Fruit fly (Drosophila melanogaster) whole organism, embryonic: ENCODE data around the gene vir-1.
A peak's percentile ranks its signal among the peaks of the same experiment; 100 is the strongest.

Experiments
- Aef1 ChIP-seq: fragments of 200-800 bp; sonication (Bioruptor generic); IDR thresholded peaks from 3 replicates; pipeline ENCODE4 v1.3.6; 2022; ENCODE audit warnings: missing biosample characterization, missing genetic modification characterization
- Blimp-1 ChIP-seq: fragments of 200-800 bp; sonication (Bioruptor generic); optimal IDR thresholded peaks from 3 replicates; lab custom pipeline; 2018; ENCODE audit warnings: missing biosample characterization, missing genetic modification characterization, mild to moderate bottlenecking, moderate library complexity, missing genetic modification reagents
- CG10209 ChIP-seq: fragments of 200-800 bp; sonication (Bioruptor generic); optimal IDR thresholded peaks from 3 replicates; lab custom pipeline; 2017; ENCODE audit warnings: missing biosample characterization, mild to moderate bottlenecking, missing genetic modification characterization, missing genetic modification reagents
- CG10543 ChIP-seq: fragments of 200-800 bp; sonication (Bioruptor generic); optimal IDR thresholded peaks from 3 replicates; lab custom pipeline; 2017; ENCODE audit warnings: missing biosample characterization, mild to moderate bottlenecking, missing genetic modification characterization, moderate library complexity
- CG10959 ChIP-seq: fragments of 200-800 bp; sonication (Bioruptor generic); IDR thresholded peaks from 2 replicates; pipeline ENCODE4 v1.3.6; 2022; ENCODE audit warnings: missing biosample characterization, missing genetic modification characterization
- CG13123 ChIP-seq: fragments of 200-800 bp; sonication (Bioruptor generic); optimal IDR thresholded peaks from 2 replicates; lab custom pipeline; 2016; ENCODE audit warnings: missing biosample characterization, missing genetic modification characterization
- CG15696 ChIP-seq: fragments of 200-800 bp; sonication (Bioruptor generic); optimal IDR thresholded peaks from 2 replicates; lab custom pipeline; 2019; ENCODE audit warnings: missing biosample characterization, mild to moderate bottlenecking, missing genetic modification characterization, moderate library complexity
- CG17328 ChIP-seq: fragments of 200-800 bp; sonication (Bioruptor generic); IDR thresholded peaks from 2 replicates; pipeline ENCODE4 v1.3.6; 2022; ENCODE audit warnings: missing biosample characterization, missing genetic modification characterization
- CG17802 ChIP-seq: fragments of 200-800 bp; sonication (Bioruptor generic); optimal IDR thresholded peaks from 2 replicates; lab custom pipeline; 2018; ENCODE audit warnings: missing biosample characterization, mild to moderate bottlenecking, missing genetic modification characterization, moderate library complexity
- CG17829 ChIP-seq: fragments of 200-800 bp; optimal IDR thresholded peaks from 2 replicates; lab custom pipeline; 2019; ENCODE audit warnings: missing biosample characterization, mild to moderate bottlenecking, missing genetic modification characterization, moderate library complexity
- CG17912 ChIP-seq: fragments of 200-800 bp; sonication (Bioruptor generic); optimal IDR thresholded peaks from 2 replicates; lab custom pipeline; 2018; ENCODE audit warnings: missing biosample characterization, mild to moderate bottlenecking, missing genetic modification characterization
- CG1832 ChIP-seq: fragments of 200-800 bp; sonication (Bioruptor generic); optimal IDR thresholded peaks from 2 replicates; lab custom pipeline; 2017; ENCODE audit warnings: missing biosample characterization, mild to moderate bottlenecking, missing genetic modification characterization, inconsistent platforms
- CG18619 ChIP-seq: fragments of 200-800 bp; sonication (Bioruptor generic); optimal IDR thresholded peaks from 3 replicates; lab custom pipeline; 2017; ENCODE audit warnings: missing biosample characterization, mild to moderate bottlenecking, missing genetic modification characterization
- CG2116 ChIP-seq: fragments of 200-800 bp; sonication (Bioruptor generic); optimal IDR thresholded peaks from 3 replicates; lab custom pipeline; 2018; ENCODE audit warnings: missing biosample characterization, mild to moderate bottlenecking, missing genetic modification characterization
- CG2889 ChIP-seq: fragments of 200-800 bp; sonication (Bioruptor generic); IDR thresholded peaks from 3 replicates; pipeline ENCODE4 v1.3.6; 2022; ENCODE audit warnings: missing biosample characterization, missing genetic modification characterization
- CG31441 ChIP-seq: fragments of 200-800 bp; sonication (Bioruptor generic); IDR thresholded peaks from 2 replicates; pipeline ENCODE4 v1.3.6; 2022; ENCODE audit warnings: missing biosample characterization, missing genetic modification characterization
- CG32532 ChIP-seq: fragments of 200-800 bp; sonication (Bioruptor generic); IDR thresholded peaks from 2 replicates; pipeline ENCODE4 v1.3.6; 2022; ENCODE audit warnings: missing biosample characterization, missing genetic modification characterization
- CG4617 ChIP-seq: fragments of 200-800 bp; sonication (Bioruptor generic); optimal IDR thresholded peaks from 3 replicates; lab custom pipeline; 2016; ENCODE audit warnings: missing biosample characterization, missing genetic modification characterization, borderline replicate concordance
- CG5180 ChIP-seq: fragments of 200-800 bp; sonication (Bioruptor generic); optimal IDR thresholded peaks from 3 replicates; lab custom pipeline; 2017; ENCODE audit warnings: missing biosample characterization, missing genetic modification characterization, mild to moderate bottlenecking, moderate library complexity, missing genetic modification reagents
- CG5245 ChIP-seq: fragments of 200-800 bp; sonication (Bioruptor generic); optimal IDR thresholded peaks from 3 replicates; lab custom pipeline; 2016; ENCODE audit warnings: missing biosample characterization, missing genetic modification characterization
- CG7786 ChIP-seq: fragments of 200-800 bp; sonication (Bioruptor generic); optimal IDR thresholded peaks from 2 replicates; lab custom pipeline; 2016; ENCODE audit warnings: missing biosample characterization, missing genetic modification characterization
- CG9932 ChIP-seq: fragments of 200-800 bp; sonication (Bioruptor generic); IDR thresholded peaks from 2 replicates; pipeline ENCODE4 v1.3.6; 2022; ENCODE audit warnings: missing biosample characterization, missing genetic modification characterization
- Dbx ChIP-seq: fragments of 200-800 bp; sonication (Bioruptor generic); IDR thresholded peaks from 3 replicates; pipeline ENCODE4 v1.3.6; 2022; ENCODE audit warnings: missing biosample characterization, missing genetic modification characterization
- Ets65A ChIP-seq: fragments of 200-800 bp; sonication (Bioruptor generic); peaks from one replicate; lab custom pipeline; 2016; ENCODE audit warnings: missing biosample characterization, missing genetic modification characterization
- Hmx ChIP-seq: fragments of 200-800 bp; sonication (Bioruptor generic); optimal IDR thresholded peaks from 2 replicates; lab custom pipeline; 2016; ENCODE audit warnings: missing biosample characterization, missing genetic modification characterization
- Hsf ChIP-seq: fragments of 200-800 bp; sonication (Bioruptor generic); optimal IDR thresholded peaks from 3 replicates; lab custom pipeline; 2016; ENCODE audit warnings: missing biosample characterization, missing genetic modification characterization
- MTF-1 ChIP-seq: fragments of 200-800 bp; sonication (Bioruptor generic); optimal IDR thresholded peaks from 2 replicates; lab custom pipeline; 2018; ENCODE audit warnings: missing biosample characterization, mild to moderate bottlenecking, missing genetic modification characterization, borderline replicate concordance
- Rx ChIP-seq: fragments of 200-800 bp; sonication (Bioruptor generic); IDR thresholded peaks from 2 replicates; pipeline ENCODE4 v1.3.6; 2022; ENCODE audit warnings: missing biosample characterization, missing genetic modification characterization
- Sox102F ChIP-seq: fragments of 200-800 bp; sonication (Bioruptor generic); optimal IDR thresholded peaks from 2 replicates; lab custom pipeline; 2018; ENCODE audit warnings: missing biosample characterization, mild to moderate bottlenecking, missing genetic modification characterization, moderate library complexity
- ab ChIP-seq: fragments of 200-800 bp; sonication (Bioruptor generic); optimal IDR thresholded peaks from 2 replicates; lab custom pipeline; 2016; ENCODE audit warnings: missing biosample characterization, missing genetic modification characterization
- bab2 ChIP-seq: fragments of 200-800 bp; sonication (Bioruptor generic); optimal IDR thresholded peaks from 2 replicates; lab custom pipeline; 2016; ENCODE audit warnings: missing biosample characterization, missing genetic modification characterization
- bowl ChIP-seq: fragments of 200-800 bp; sonication (Bioruptor generic); IDR thresholded peaks from 2 replicates; pipeline ENCODE4 v1.3.6; 2022; ENCODE audit warnings: missing biosample characterization, missing genetic modification characterization
- bsh ChIP-seq, 2 experiments: fragments of 200-800 bp; sonication (Bioruptor generic); optimal IDR thresholded peaks; 2 replicates each; lab custom pipeline; 2017 to 2018; ENCODE audit warnings: mild to moderate bottlenecking in 2 of 2, missing biosample characterization in 2 of 2, missing genetic modification characterization in 2 of 2, moderate library complexity in 1 of 2
- cg ChIP-seq: fragments of 200-800 bp; sonication (Bioruptor generic); optimal IDR thresholded peaks from 3 replicates; lab custom pipeline; 2019; ENCODE audit warnings: missing biosample characterization, mild to moderate bottlenecking, missing genetic modification characterization, moderate library complexity
- da ChIP-seq: fragments of 200-800 bp; sonication (Bioruptor generic); optimal IDR thresholded peaks from 2 replicates; lab custom pipeline; 2016; ENCODE audit warnings: missing biosample characterization, missing genetic modification characterization
- dimm ChIP-seq: fragments of 200-800 bp; sonication (Bioruptor generic); IDR thresholded peaks from 2 replicates; pipeline ENCODE4 v1.3.6; 2022; ENCODE audit warnings: missing biosample characterization, missing genetic modification characterization
- eve ChIP-seq, 2 experiments: fragments of >200 bp; optimal IDR thresholded peaks; 2 replicates each; lab custom pipeline; 2017; ENCODE audit warnings: missing biosample characterization in 2 of 2, missing genetic modification characterization in 2 of 2
- ftz-f1 ChIP-seq: fragments of 200-800 bp; sonication (Bioruptor generic); optimal IDR thresholded peaks from 2 replicates; lab custom pipeline; 2016; ENCODE audit warnings: missing biosample characterization, missing genetic modification characterization
- hth ChIP-seq: fragments of >200 bp; optimal IDR thresholded peaks from 2 replicates; lab custom pipeline; 2017; ENCODE audit warnings: inconsistent platforms
- kay ChIP-seq: fragments of 200-800 bp; sonication (Bioruptor generic); optimal IDR thresholded peaks from 2 replicates; lab custom pipeline; 2016; ENCODE audit warnings: missing biosample characterization, missing genetic modification characterization
- ken ChIP-seq: fragments of 200-800 bp; sonication (Bioruptor generic); IDR thresholded peaks from 3 replicates; pipeline ENCODE4 v1.3.6; 2022; ENCODE audit warnings: missing biosample characterization, missing genetic modification characterization
- nau ChIP-seq: fragments of 200-800 bp; sonication (Bioruptor generic); optimal IDR thresholded peaks from 3 replicates; lab custom pipeline; 2017; ENCODE audit warnings: missing biosample characterization, mild to moderate bottlenecking, missing genetic modification characterization, missing genetic modification reagents
- pan ChIP-seq, 4 experiments: fragments of >200 bp in 3 of 4; fragments of 200-800 bp in 1 of 4; sonication (Bioruptor generic) in 1 of 4; optimal IDR thresholded peaks in 3 of 4; IDR thresholded peaks in 1 of 4; 2 replicates each; pipeline versions ENCODE4 v1.3.6 to Lab custom; 2017 to 2022; ENCODE audit warnings: missing biosample characterization in 2 of 4, missing genetic modification characterization in 2 of 4, mixed read lengths in 1 of 4
- phol ChIP-seq: fragments of 200-800 bp; sonication (Bioruptor generic); optimal IDR thresholded peaks from 3 replicates; lab custom pipeline; 2018; ENCODE audit warnings: missing biosample characterization, mild to moderate bottlenecking, missing genetic modification characterization, moderate library complexity
- sd ChIP-seq: fragments of 200-800 bp; sonication (Bioruptor generic); optimal IDR thresholded peaks from 3 replicates; lab custom pipeline; 2018; ENCODE audit warnings: missing biosample characterization, mild to moderate bottlenecking, missing genetic modification characterization, moderate library complexity
- sens-2 ChIP-seq: fragments of 200-800 bp; sonication (Bioruptor generic); IDR thresholded peaks from 2 replicates; pipeline ENCODE4 v1.3.6; 2022; ENCODE audit warnings: missing biosample characterization, missing genetic modification characterization
- sug ChIP-seq: fragments of 200-800 bp; optimal IDR thresholded peaks from 2 replicates; lab custom pipeline; 2019; ENCODE audit warnings: missing biosample characterization, mild to moderate bottlenecking, missing genetic modification characterization, moderate library complexity
- tna ChIP-seq: fragments of 200-800 bp; sonication (Bioruptor generic); IDR thresholded peaks from 2 replicates; pipeline ENCODE4 v1.3.6; 2022; ENCODE audit warnings: missing biosample characterization, missing genetic modification characterization; ENCODE audit not compliant: partially characterized antibody
- tup ChIP-seq: fragments of 200-800 bp; sonication (Bioruptor generic); optimal IDR thresholded peaks from 2 replicates; lab custom pipeline; 2016; ENCODE audit warnings: missing biosample characterization, mild to moderate bottlenecking, missing genetic modification characterization, moderate library complexity

The vir-1 gene

dm6 chr2L:12435976-12436771 lies 12.9 kb upstream of the vir-1 start (continued):
- TF ChIP-seq bab2 (GFP tag; lab: Kevin White, UChicago), result no peak
- no peak for TF ChIP-seq CG13123 (GFP tag; lab: Kevin White, UChicago)
- TF ChIP-seq phol (tag; lab: Kevin White, UChicago), result peak; percentile 88
- TF ChIP-seq tna (GFP tag; lab: Robert Waterston, UW), result no peak
- TF ChIP-seq CG1832 (GFP tag; lab: Kevin White, UChicago), result no peak
- no peak for TF ChIP-seq kay
- no peak for TF ChIP-seq Ets65A (GFP tag; lab: Kevin White, UChicago)
- peak; percentile 22 for TF ChIP-seq sd (tag; lab: Kevin White, UChicago)
- no peak for TF ChIP-seq Hsf
- TF ChIP-seq tup, result no peak
- no peak for TF ChIP-seq CG32532 (GFP tag; lab: Robert Waterston, UW)
- no peak for TF ChIP-seq CG7786 (GFP tag; lab: Kevin White, UChicago)
- no peak for TF ChIP-seq CG15696 (tag; lab: Kevin White, UChicago)
- TF ChIP-seq MTF-1, result no peak
- TF ChIP-seq dimm, result no peak
- TF ChIP-seq CG5245, result no peak
- TF ChIP-seq CG5180 (GFP tag; lab: Kevin White, UChicago), result no peak
- TF ChIP-seq CG2889, result no peak
- no peak for TF ChIP-seq CG10959
- peak; percentile 65; the same call in 1 of the 2 replicates for TF ChIP-seq CG31441 (GFP tag; lab: Robert Waterston, UW)
- TF ChIP-seq Blimp-1 (GFP tag; lab: Kevin White, UChicago), result no peak
- TF ChIP-seq CG17829 (tag; lab: Kevin White, UChicago), result no peak
- no peak for TF ChIP-seq CG17328 (GFP tag; lab: Robert Waterston, UW)
- peak; percentile 15; the same call in 1 of the 2 replicates for TF ChIP-seq CG9932 (GFP tag; lab: Robert Waterston, UW)
- TF ChIP-seq ken (GFP tag; lab: Robert Waterston, UW), result no peak
- no peak for TF ChIP-seq nau
- TF ChIP-seq CG17802, result no peak
- TF ChIP-seq cg (GFP tag; lab: Kevin White, UChicago), result peak; percentile 58
- TF ChIP-seq bowl (GFP tag; lab: Robert Waterston, UW), result no peak
- TF ChIP-seq ftz-f1 (GFP tag; lab: Kevin White, UChicago), result no peak
- no peak for TF ChIP-seq CG4617
- no peak for TF ChIP-seq Rx
- TF ChIP-seq eve (GFP tag; optimal IDR thresholded peaks at IDR 0.05; lab: Kevin White, UChicago), result no peak
- TF ChIP-seq Sox102F, result no peak
- no peak for TF ChIP-seq Aef1 (GFP tag; lab: Robert Waterston, UW)
- peak; percentile 63; the same call in 1 of the 3 replicates for TF ChIP-seq Dbx
- TF ChIP-seq da (GFP tag; lab: Kevin White, UChicago), result no peak
- TF ChIP-seq hth (lab: Kevin White, UChicago), result no peak
- TF ChIP-seq sens-2 (GFP tag; lab: Robert Waterston, UW), result no peak
- no peak for TF ChIP-seq CG10543 (GFP tag; lab: Kevin White, UChicago)
- TF ChIP-seq pan (optimal IDR thresholded peaks at IDR 0.05; lab: Kevin White, UChicago), result no peak
- TF ChIP-seq pan (GFP tag; optimal IDR thresholded peaks at IDR 0.05 in 1 of 2, IDR thresholded peaks at IDR 0.05 in 1 of 2), result no peak
- TF ChIP-seq CG10209 (GFP tag; lab: Kevin White, UChicago), result no peak
- no peak for TF ChIP-seq CG17912
- no peak for TF ChIP-seq CG2116 (GFP tag; lab: Kevin White, UChicago)
- TF ChIP-seq Hmx (GFP tag; lab: Kevin White, UChicago), result no peak
- TF ChIP-seq ab (GFP tag; lab: Kevin White, UChicago), result no peak
- peak; percentile 48 for TF ChIP-seq sug (tag; lab: Kevin White, UChicago)
- no peak for TF ChIP-seq CG18619 (GFP tag; lab: Kevin White, UChicago)
- TF ChIP-seq bsh (GFP tag; optimal IDR thresholded peaks at IDR 0.05; lab: Kevin White, UChicago), result no peak
